Worm (Caenorhabditis elegans) whole organism, L4 larva: ENCODE measurements around the gene B0393.4.
"Not testable (repeated sequence)": the region's sequence is repeated elsewhere in the genome, so short reads cannot be mapped to it uniquely, and the experiment has no call there.

ENCODE experiments used
- T26A8.4 ChIP-seq: fragments of 200-800 bp; sonication (Bioruptor generic); IDR thresholded peaks from 2 replicates; pipeline ENCODE4 v1.3.6; 2022; ENCODE audit warnings: missing genetic modification characterization, missing compliant biosample characterization
- Y48G9A.11 ChIP-seq: fragments of 200-800 bp; sonication (Bioruptor generic); IDR thresholded peaks from 2 replicates; pipeline ENCODE4 v1.3.6; 2022; ENCODE audit warnings: missing genetic modification reagents, missing genetic modification characterization, missing compliant biosample characterization
- arid-1 ChIP-seq: fragments of 200-800 bp; sonication (Bioruptor generic); conservative IDR thresholded peaks from 2 replicates; pipeline ENCODE4 v1.3.6; 2022; ENCODE audit warnings: missing genetic modification reagents, missing genetic modification characterization, missing compliant biosample characterization
- ceh-20 ChIP-seq: fragments of 200-800 bp; sonication (Bioruptor generic); IDR thresholded peaks from 2 replicates; pipeline ENCODE4 v1.3.6; 2022; ENCODE audit warnings: missing genetic modification reagents, missing genetic modification characterization, missing compliant biosample characterization
- ctbp-1 ChIP-seq: fragments of 200-800 bp; sonication (Bioruptor generic); IDR thresholded peaks from 2 replicates; pipeline ENCODE4 v1.3.6; 2022; ENCODE audit warnings: missing genetic modification reagents, missing genetic modification characterization, missing compliant biosample characterization
- dmd-6 ChIP-seq: fragments of 200-800 bp; sonication (Bioruptor generic); IDR thresholded peaks from 2 replicates; pipeline ENCODE4 v1.3.6; 2022; ENCODE audit warnings: missing genetic modification reagents, missing genetic modification characterization, missing compliant biosample characterization
- hmg-1.1 ChIP-seq: fragments of 200-800 bp; sonication (Bioruptor generic); IDR thresholded peaks from 2 replicates; pipeline ENCODE4 v1.3.6; 2022; ENCODE audit warnings: missing genetic modification reagents, missing genetic modification characterization, missing compliant biosample characterization
- lin-1 ChIP-seq: fragments of 200-800 bp; sonication (Bioruptor generic); IDR thresholded peaks from 2 replicates; pipeline ENCODE4 v1.3.6; 2022; ENCODE audit warnings: missing genetic modification reagents, missing genetic modification characterization, missing compliant biosample characterization
- lin-13 ChIP-seq: fragments of 150-350 bp; optimal IDR thresholded peaks from 2 replicates; lab custom pipeline; 2014; ENCODE audit warnings: missing biosample characterization, missing genetic modification reagents, missing genetic modification characterization
- lin-15B ChIP-seq: fragments of 150-350 bp; sonication (generic microtip); optimal IDR thresholded peaks from 3 replicates; lab custom pipeline; 2014; ENCODE audit warnings: missing biosample characterization, missing genetic modification characterization
- lin-29 ChIP-seq: fragments of 200-800 bp; sonication (Bioruptor generic); IDR thresholded peaks from 2 replicates; pipeline ENCODE4 v1.3.6; 2022; ENCODE audit warnings: missing genetic modification reagents, missing genetic modification characterization, missing compliant biosample characterization
- lin-38 ChIP-seq: fragments of 200-800 bp; sonication (Bioruptor generic); IDR thresholded peaks from 2 replicates; pipeline ENCODE4 v1.3.6; 2022; ENCODE audit warnings: missing genetic modification reagents, missing genetic modification characterization, missing compliant biosample characterization
- lsy-2 ChIP-seq, 2 experiments: fragments of 150-350 bp in 1 of 2; sonication (generic microtip) in 1 of 2; optimal IDR thresholded peaks; 2 replicates each; lab custom pipeline; 2014 to 2017; ENCODE audit warnings: missing biosample characterization in 2 of 2, missing genetic modification characterization in 2 of 2
- mdt-29 ChIP-seq: fragments of 200-800 bp; sonication (Bioruptor generic); IDR thresholded peaks from 2 replicates; pipeline ENCODE4 v1.3.6; 2022; ENCODE audit warnings: missing genetic modification reagents, missing genetic modification characterization, missing compliant biosample characterization
- mxl-3 ChIP-seq: fragments of 200-800 bp; sonication (Bioruptor generic); optimal IDR thresholded peaks from 2 replicates; lab custom pipeline; 2018; ENCODE audit warnings: mild to moderate bottlenecking, missing genetic modification characterization, missing compliant biosample characterization
- nhr-102 ChIP-seq: sonication (generic microtip); optimal IDR thresholded peaks from 2 replicates; lab custom pipeline; 2016; ENCODE audit warnings: mild to moderate bottlenecking, missing genetic modification characterization, moderate library complexity, missing compliant biosample characterization
- nhr-237 ChIP-seq: sonication (generic microtip); optimal IDR thresholded peaks from 2 replicates; lab custom pipeline; 2017; ENCODE audit warnings: missing biosample characterization, missing genetic modification characterization
- nhr-25 ChIP-seq: sonication (generic microtip); optimal IDR thresholded peaks from 2 replicates; lab custom pipeline; 2017; ENCODE audit warnings: missing genetic modification characterization, mild to moderate bottlenecking, missing compliant biosample characterization, antibody characterized with exemption, moderate library complexity, borderline replicate concordance; ENCODE audit not compliant: insufficient read depth
- nhr-42 ChIP-seq: fragments of 200-800 bp; sonication (Bioruptor generic); IDR thresholded peaks from 2 replicates; pipeline ENCODE4 v1.3.6; 2022; ENCODE audit warnings: missing genetic modification characterization, missing compliant biosample characterization
- set-16 ChIP-seq: fragments of 200-800 bp; sonication (Bioruptor generic); IDR thresholded peaks from 2 replicates; pipeline ENCODE4 v1.3.6; 2022; ENCODE audit warnings: missing genetic modification reagents, missing genetic modification characterization, missing compliant biosample characterization
- snpc-1.2 ChIP-seq: fragments of 200-800 bp; sonication (Bioruptor generic); IDR thresholded peaks from 2 replicates; pipeline ENCODE4 v1.3.6; 2022; ENCODE audit warnings: missing genetic modification reagents, missing genetic modification characterization, missing compliant biosample characterization
- spr-1 ChIP-seq: sonication (generic microtip); optimal IDR thresholded peaks from 2 replicates; lab custom pipeline; 2016; ENCODE audit warnings: mild to moderate bottlenecking, missing genetic modification characterization, missing compliant biosample characterization
- unc-130 ChIP-seq: sonication (generic microtip); optimal IDR thresholded peaks from 2 replicates; lab custom pipeline; 2016; ENCODE audit warnings: missing genetic modification reagents, missing genetic modification characterization, missing compliant biosample characterization
- unc-62 ChIP-seq, 3 experiments: fragments of 150-350 bp in 1 of 3; sonication (generic microtip); optimal IDR thresholded peaks in 2 of 3; peaks in 1 of 3; 1 replicate in 1 of 3; 2 replicates in 2 of 3; lab custom pipeline; 2014 to 2017; ENCODE audit warnings: missing biosample characterization in 3 of 3, missing genetic modification characterization in 3 of 3, missing genetic modification reagents in 3 of 3, missing genotype in 1 of 3
- zag-1 ChIP-seq: fragments of 150-350 bp; optimal IDR thresholded peaks from 2 replicates; lab custom pipeline; 2014; ENCODE audit warnings: missing biosample characterization, missing genetic modification characterization
- zfp-3 ChIP-seq: fragments of 200-800 bp; sonication (Bioruptor generic); conservative IDR thresholded peaks from 2 replicates; pipeline ENCODE4 v1.3.6; 2022; ENCODE audit warnings: missing genetic modification reagents, missing genetic modification characterization, missing compliant biosample characterization
- ztf-7 ChIP-seq: fragments of 150-350 bp; optimal IDR thresholded peaks from 2 replicates; lab custom pipeline; 2014; ENCODE audit warnings: missing biosample characterization, missing genetic modification characterization

The B0393.4 gene

ce11 chrIII:4754001-4754561 lies 9.3 kb downstream of the B0393.4 start, which contains the start of the genes rps-0 and rbg-3 (continued):
- TF ChIP-seq lin-13 (GFP tag; lab: Kevin White, UChicago) (peak; percentile 84), ztf-7 (peak; percentile 89), nhr-237 (no peak), lin-1 (GFP tag; lab: Robert Waterston, UW) (no peak)

DNA sequence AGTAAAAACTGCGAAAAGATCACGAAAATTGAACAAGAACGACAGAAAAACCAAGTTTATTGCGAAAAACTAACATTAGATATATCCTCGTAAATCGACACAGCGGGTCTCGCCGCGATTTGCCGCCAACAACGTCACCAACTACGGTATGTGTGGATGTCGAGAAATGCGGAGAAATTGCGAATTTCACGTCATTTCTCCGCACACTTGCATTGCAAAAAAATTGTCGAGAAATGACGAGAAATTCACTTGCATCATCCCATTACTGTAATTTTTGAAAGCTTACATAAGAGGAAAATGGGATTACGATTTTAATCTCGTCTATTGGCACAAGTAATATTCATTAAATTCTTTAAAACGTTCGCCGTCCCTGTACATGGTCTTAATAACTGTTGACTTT lies 10.8 kb downstream of the B0393.4 start:
- TF ChIP-seq lin-38, result peak; percentile 84
- peak; percentile 82 for TF ChIP-seq ceh-20
- TF ChIP-seq snpc-1.2 (GFP tag; lab: Robert Waterston, UW), result 0 out of 2 replicates have a peak, but pooled peaks have one; percentile 39
- TF ChIP-seq mdt-29 (GFP tag; lab: Robert Waterston, UW), result 0 out of 2 replicates have a peak, but pooled peaks have one; percentile 8
- 0 out of 2 replicates have a peak, but pooled peaks have one; percentile 19 for TF ChIP-seq nhr-42
- peak; percentile 82 for TF ChIP-seq lin-29
- peak; percentile 65 for TF ChIP-seq arid-1 (GFP tag; lab: Robert Waterston, UW)
- peak; percentile 35 for TF ChIP-seq dmd-6
- 0 out of 2 replicates have a peak, but pooled peaks have one; percentile 32 for TF ChIP-seq Y48G9A.11 (GFP tag; lab: Robert Waterston, UW)
- 0 out of 2 replicates have a peak, but pooled peaks have one; percentile 60 for TF ChIP-seq zfp-3 (GFP tag; lab: Robert Waterston, UW)
- TF ChIP-seq ctbp-1 (GFP tag; lab: Robert Waterston, UW), result peak; percentile 67
- peak in 1 of 2 experiments; percentile 38 for TF ChIP-seq lsy-2 (tag; optimal IDR thresholded peaks at IDR 0.05; lab: Kevin White, UChicago)
- peak; percentile 75 for TF ChIP-seq hmg-1.1 (GFP tag; lab: Robert Waterston, UW)
- TF ChIP-seq T26A8.4 (GFP tag; lab: Robert Waterston, UW), result peak; percentile 77

ce11 chrIII:4748666-4749065 lies 14.7 kb downstream of the B0393.4 start:
- TF ChIP-seq unc-130 (GFP tag; lab: Kevin White, UChicago), result no peak
- TF ChIP-seq set-16 (GFP tag; lab: Robert Waterston, UW), result peak; percentile 96
- peak in 1 of 2 experiments; percentile 73 for TF ChIP-seq unc-62 (GFP tag; optimal IDR thresholded peaks at IDR 0.05 in 1 of 2; lab: Kevin White, UChicago)
- no peak for TF ChIP-seq unc-62 (tag; optimal IDR thresholded peaks at IDR 0.05; lab: Kevin White, UChicago)

ce11 chrIII:4748109-4748508 lies 15.3 kb downstream of the B0393.4 start, which contains the start of gene col-89:
Gene col-89 (plus strand): TSS chrIII:4748127.
- TF ChIP-seq unc-62 (GFP tag; optimal IDR thresholded peaks at IDR 0.05 in 1 of 2; lab: Kevin White, UChicago) (peak in 1 of 2 experiments; percentile 94), unc-62 (tag; optimal IDR thresholded peaks at IDR 0.05; lab: Kevin White, UChicago) (no peak), mxl-3 (GFP tag; lab: Kevin White, UChicago) (no peak), T26A8.4 (GFP tag; lab: Robert Waterston, UW) (no peak), lin-15B (no peak), zag-1 (tag; lab: Kevin White, UChicago) (no peak)

ce11 chrIII:4745934-4746333 lies 17.5 kb downstream of the B0393.4 start, which contains the start of gene F17C8.6:
Gene F17C8.6 (minus strand): TSS chrIII:4746034.
- no peak for TF ChIP-seq spr-1 (tag; lab: Kevin White, UChicago)

DNA sequence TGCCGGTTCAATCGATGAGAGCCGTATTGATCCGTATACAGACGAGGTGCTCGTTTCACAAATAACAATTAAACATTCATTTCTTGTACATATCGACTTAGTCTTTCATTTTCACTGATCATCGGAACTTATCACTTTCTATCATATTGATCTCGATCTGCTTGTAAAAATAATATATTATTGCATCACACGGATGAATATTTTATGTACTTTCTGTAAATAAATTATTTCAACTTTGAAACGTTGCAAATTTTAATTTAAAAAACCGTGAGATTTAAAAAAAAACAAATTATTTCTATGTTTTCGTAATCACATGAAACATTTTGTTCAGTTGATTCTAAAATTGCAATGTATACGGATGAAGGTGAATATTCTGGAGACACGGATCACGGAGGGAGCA lies 20.8 kb downstream of the B0393.4 start, which contains the start of gene twk-6:
Gene twk-6, plus strand, starts transcription at position 301 of the 400 bp plus-strand sequence.
- TF ChIP-seq set-16 (GFP tag; lab: Robert Waterston, UW); nhr-25 (tag; lab: Kevin White, UChicago); nhr-102 (tag; lab: Kevin White, UChicago): not testable (repeated sequence)
